Fruit fly (Drosophila melanogaster): Measurements from ENCODE around the gene Pde6.

Gene Pde6

dm6 chr3R:14574962-14575717 lies 17.0 kb upstream of the Pde6 start:
- TF ChIP-seq psq (optimal IDR thresholded peaks at IDR 0.05) (no peak), pan (optimal IDR thresholded peaks at IDR 0.05) (no peak), EcR (GFP tag; optimal IDR thresholded peaks at IDR 0.05) (no peak), CG8478 (optimal IDR thresholded peaks at IDR 0.05) (peak; percentile 23), usp (GFP tag; optimal IDR thresholded peaks at IDR 0.05) (no peak), Dll (optimal IDR thresholded peaks at IDR 0.05) (no peak)

dm6 chr3R:14569411-14570107 lies 11.5 kb upstream of the Pde6 start, which contains the start of gene Cys:
Gene Cys, minus strand, starts transcription at chr3R:14569644.
- no peak for TF ChIP-seq CG8478 (optimal IDR thresholded peaks at IDR 0.05)

dm6 chr3R:14568501-14569137 lies 10.5 kb upstream of the Pde6 start, which contains the start of gene CG8066:
Gene CG8066, minus strand, starts transcription at chr3R:14568847.
- no peak for TF ChIP-seq psq (optimal IDR thresholded peaks at IDR 0.05)
- no peak for TF ChIP-seq EcR (GFP tag; optimal IDR thresholded peaks at IDR 0.05)
- no peak for TF ChIP-seq CG8478 (optimal IDR thresholded peaks at IDR 0.05)
- no peak for TF ChIP-seq Dll (optimal IDR thresholded peaks at IDR 0.05)
- no peak for TF ChIP-seq pan (optimal IDR thresholded peaks at IDR 0.05)
- TF ChIP-seq usp (GFP tag; optimal IDR thresholded peaks at IDR 0.05) = no peak

dm6 chr3R:14567796-14568195 lies 9.7 kb upstream of the Pde6 start:
- TF ChIP-seq CG8478 (optimal IDR thresholded peaks at IDR 0.05) = no peak
- TF ChIP-seq EcR (GFP tag; optimal IDR thresholded peaks at IDR 0.05) = no peak
- no peak for TF ChIP-seq Dll (optimal IDR thresholded peaks at IDR 0.05)
- no peak for TF ChIP-seq pan (optimal IDR thresholded peaks at IDR 0.05)
- TF ChIP-seq psq (optimal IDR thresholded peaks at IDR 0.05) = no peak
- TF ChIP-seq usp (GFP tag; optimal IDR thresholded peaks at IDR 0.05) = no peak

- TF ChIP-seq EcR (GFP tag; optimal IDR thresholded peaks at IDR 0.05) = no peak
- TF ChIP-seq usp (GFP tag; optimal IDR thresholded peaks at IDR 0.05) = no peak
- no peak for TF ChIP-seq pan (optimal IDR thresholded peaks at IDR 0.05)
- no peak for TF ChIP-seq CG8478 (optimal IDR thresholded peaks at IDR 0.05)
- TF ChIP-seq psq (optimal IDR thresholded peaks at IDR 0.05) = no peak
- no peak for TF ChIP-seq Dll (optimal IDR thresholded peaks at IDR 0.05)
Measured at dm6 chr3R:14567329-14567728, 9.2 kb upstream of the Pde6 start, which contains the start of gene CG31313. Gene CG31313, minus strand, starts transcription at chr3R:14567429.

DNA sequence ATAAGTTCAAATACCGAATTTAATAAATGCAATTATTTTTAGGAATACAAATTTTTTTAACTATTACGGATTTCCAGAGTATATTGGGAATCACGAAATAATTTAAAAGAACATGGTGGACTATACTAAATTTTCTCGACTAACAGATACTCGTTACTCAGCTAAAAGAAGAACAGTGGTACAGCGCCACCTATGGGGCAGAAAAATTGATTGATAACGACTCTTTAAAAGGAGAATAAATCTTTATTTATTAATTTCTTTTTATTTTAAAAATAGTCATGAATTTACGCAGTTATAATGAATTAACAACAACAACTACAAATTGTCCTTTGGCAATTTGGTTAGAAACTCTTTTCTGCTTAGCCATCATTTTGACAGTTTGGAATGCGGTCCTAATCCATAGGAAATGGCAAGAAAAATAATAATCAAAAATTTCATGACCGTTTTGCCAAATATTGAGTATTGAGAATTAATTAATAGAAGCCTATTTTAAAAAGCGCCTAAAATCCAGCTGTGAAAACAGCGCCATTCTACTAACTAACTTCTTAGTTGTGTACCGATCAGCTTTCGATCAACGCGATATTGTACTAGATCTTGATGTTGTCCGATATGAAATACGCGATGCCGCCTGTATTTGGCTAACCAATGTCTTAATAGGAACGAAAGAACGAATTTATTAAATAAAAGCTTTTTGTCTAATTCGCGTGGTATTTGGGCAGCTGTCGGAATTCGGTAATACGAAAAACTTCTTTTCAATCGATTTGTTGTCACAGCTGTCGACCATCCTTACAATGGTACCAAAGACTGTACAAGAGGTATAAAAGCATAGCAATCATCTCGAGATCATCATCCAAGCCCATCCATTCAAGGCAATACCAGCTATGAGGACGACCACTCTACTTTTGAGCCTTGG lies 7.2 kb upstream of the Pde6 start, which contains the start of gene CG14852:
TSS of gene CG14852 (plus strand) at position 863 of the 913 bp plus-strand sequence.
- TF ChIP-seq pan (optimal IDR thresholded peaks at IDR 0.05) (no peak), CG8478 (optimal IDR thresholded peaks at IDR 0.05) (no peak), Dll (optimal IDR thresholded peaks at IDR 0.05) (no peak), psq (optimal IDR thresholded peaks at IDR 0.05) (no peak), EcR (GFP tag; optimal IDR thresholded peaks at IDR 0.05) (no peak), usp (GFP tag; optimal IDR thresholded peaks at IDR 0.05) (no peak)

dm6 chr3R:14564705-14565064 lies 6.6 kb upstream of the Pde6 start, which contains the start of gene CG8087:
Gene CG8087, minus strand, starts transcription at chr3R:14564805.
- TF ChIP-seq psq (optimal IDR thresholded peaks at IDR 0.05) (no peak), pan (optimal IDR thresholded peaks at IDR 0.05) (no peak), CG8478 (optimal IDR thresholded peaks at IDR 0.05) (no peak), EcR (GFP tag; optimal IDR thresholded peaks at IDR 0.05) (no peak), usp (GFP tag; optimal IDR thresholded peaks at IDR 0.05) (no peak), Dll (optimal IDR thresholded peaks at IDR 0.05) (no peak)

dm6 chr3R:14562040-14562439 lies 3.9 kb upstream of the Pde6 start, which contains the start of gene CG14851:
Gene CG14851, plus strand, starts transcription at chr3R:14562340.
- no peak for TF ChIP-seq psq (optimal IDR thresholded peaks at IDR 0.05)

DNA sequence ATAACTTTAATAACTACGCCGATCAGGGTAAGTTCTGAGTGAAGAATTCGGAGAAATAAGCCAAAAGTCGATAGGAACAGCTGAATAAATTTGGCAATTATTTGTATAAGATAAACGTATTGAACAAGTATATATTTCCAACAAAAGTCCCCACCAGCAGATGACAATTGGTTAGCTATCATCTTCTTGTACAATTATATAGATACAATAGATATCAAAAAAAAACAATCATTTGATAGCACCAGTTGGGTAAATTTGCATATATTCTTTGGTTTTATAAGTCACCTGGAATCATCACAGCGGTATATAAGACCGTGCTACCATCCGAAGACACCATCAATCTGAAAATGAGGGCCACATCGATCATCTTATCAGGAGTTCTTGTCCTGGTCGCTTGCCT lies 2.5 kb upstream of the Pde6 start, which contains the start of gene Jig:
TSS of gene Jig (plus strand) at position 301 of the 400 bp plus-strand sequence.
- TF ChIP-seq EcR (GFP tag; optimal IDR thresholded peaks at IDR 0.05) = no peak
- TF ChIP-seq usp (GFP tag; optimal IDR thresholded peaks at IDR 0.05) = no peak
- no peak for TF ChIP-seq psq (optimal IDR thresholded peaks at IDR 0.05)
- no peak for TF ChIP-seq pan (optimal IDR thresholded peaks at IDR 0.05)
- no peak for TF ChIP-seq CG8478 (optimal IDR thresholded peaks at IDR 0.05)
- TF ChIP-seq Dll (optimal IDR thresholded peaks at IDR 0.05) = no peak

DNA sequence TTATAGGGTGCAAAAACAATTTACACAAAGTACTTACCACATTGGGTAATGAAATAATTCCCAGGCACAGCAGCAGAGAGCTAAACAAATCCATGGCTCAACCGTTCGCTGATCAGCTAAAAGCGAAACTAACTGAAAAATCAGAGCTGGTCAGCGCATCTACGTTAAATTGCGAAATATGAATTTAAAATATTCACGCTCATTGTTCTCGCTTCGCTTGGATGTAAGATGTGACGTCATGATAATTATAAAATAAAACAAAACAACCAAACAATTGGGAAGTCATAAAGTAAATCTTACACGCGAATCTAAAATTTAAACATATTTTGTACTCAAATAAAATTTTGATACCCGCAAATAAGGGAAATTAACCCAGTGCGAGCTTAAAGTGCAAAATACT lies 1.9 kb upstream of the Pde6 start, which contains the start of gene CG14854:
TSS of gene CG14854 (minus strand) at position 101 of the 400 bp plus-strand sequence.
- TF ChIP-seq CG8478 (optimal IDR thresholded peaks at IDR 0.05) (no peak), pan (optimal IDR thresholded peaks at IDR 0.05) (no peak), usp (GFP tag; optimal IDR thresholded peaks at IDR 0.05) (no peak), EcR (GFP tag; optimal IDR thresholded peaks at IDR 0.05) (no peak), psq (optimal IDR thresholded peaks at IDR 0.05) (no peak), Dll (optimal IDR thresholded peaks at IDR 0.05) (no peak)

DNA sequence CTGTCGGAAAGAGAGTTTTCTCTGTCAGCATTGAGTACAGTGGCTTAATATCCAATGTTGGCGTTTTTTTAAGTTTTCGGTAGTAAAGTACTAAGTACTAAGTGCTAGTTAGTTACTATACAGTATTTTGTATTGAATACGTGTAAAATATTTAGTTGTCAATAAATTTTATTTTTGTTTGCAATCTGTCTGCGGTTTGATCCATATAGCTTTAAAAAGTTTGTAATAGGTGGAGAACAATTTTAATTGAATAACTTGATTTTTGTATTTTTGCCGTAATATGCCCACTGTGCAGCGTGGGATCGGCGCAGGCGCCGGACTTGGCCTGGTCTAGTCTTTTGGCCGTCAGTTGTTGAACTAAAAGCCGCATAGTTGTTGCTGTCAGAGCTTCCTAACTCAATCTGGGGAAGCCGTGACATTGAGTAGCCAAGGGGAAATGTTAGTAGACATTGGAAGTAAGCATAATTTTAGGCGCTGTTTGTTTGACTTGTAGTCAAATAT lies 329 bp upstream of the Pde6 start:
- TF ChIP-seq Dll (optimal IDR thresholded peaks at IDR 0.05) (no peak), usp (GFP tag; optimal IDR thresholded peaks at IDR 0.05) (no peak), EcR (GFP tag; optimal IDR thresholded peaks at IDR 0.05) (no peak), CG8478 (optimal IDR thresholded peaks at IDR 0.05) (no peak), psq (optimal IDR thresholded peaks at IDR 0.05) (no peak), pan (optimal IDR thresholded peaks at IDR 0.05) (no peak)

Measured in whole organism.